Worm (Caenorhabditis elegans): ENCODE results near the gene F10E9.7.

- TF ChIP-seq ztf-18 (tag; optimal IDR thresholded peaks at IDR 0.05) (no peak), Y53F4B.3 (GFP tag; IDR thresholded peaks at IDR 0.05) (no peak), let-526 (GFP tag; IDR thresholded peaks at IDR 0.05) (no peak), nhr-27 (tag; optimal IDR thresholded peaks at IDR 0.05) (no peak), mel-28 (tag; optimal IDR thresholded peaks at IDR 0.05; ENCODE audit: borderline replicate concordance) (no peak)
These were observed 41.5 kb downstream of the F10E9.7 start, which contains the start of gene mrps-9 for ce11 chrIII:8265753-8266152.
